Worm (Caenorhabditis elegans) whole organism, late embryonic: ENCODE data around the gene npr-18.

Experiments used
- elt-2 ChIP-seq: sonication (generic microtip); optimal IDR thresholded peaks from 2 replicates; lab custom pipeline; 2016; ENCODE audit warnings: missing genetic modification reagents, missing genetic modification characterization, missing compliant biosample characterization
- fkh-10 ChIP-seq: fragments of 150-350 bp; optimal IDR thresholded peaks from 2 replicates; lab custom pipeline; 2014; ENCODE audit warnings: missing biosample characterization, missing genetic modification reagents, missing genetic modification characterization
- pat-9 ChIP-seq: fragments of 200-800 bp; sonication (Bioruptor generic); optimal IDR thresholded peaks from 2 replicates; lab custom pipeline; 2018; ENCODE audit warnings: mild to moderate bottlenecking, missing genetic modification characterization, moderate library complexity, missing compliant biosample characterization

ce11 chrX:9705257-9706035, 14.9 kb downstream of the npr-18 start:
- peak; percentile 35 for TF ChIP-seq elt-2 (tag; lab: Kevin White, UChicago)
- TF ChIP-seq pat-9 (tag; lab: Kevin White, UChicago): no peak
- TF ChIP-seq fkh-10 (GFP tag; lab: Kevin White, UChicago): no peak
